Worm (Caenorhabditis elegans) whole organism, L4/young adult: Measurements from ENCODE around the gene col-8.
A peak's percentile ranks its signal among the peaks of the same experiment; 100 is the strongest.
"Not testable (repeated sequence)": the region's sequence is repeated elsewhere in the genome, so short reads cannot be mapped to it uniquely, and the experiment has no call there.

ENCODE experiments used
- W03F9.2 ChIP-seq: fragments of 150-350 bp; optimal IDR thresholded peaks from 2 replicates; lab custom pipeline; 2014; ENCODE audit warnings: missing biosample characterization, missing genetic modification characterization
- dao-5 ChIP-seq: sonication (generic microtip); optimal IDR thresholded peaks from 2 replicates; lab custom pipeline; 2016; ENCODE audit warnings: missing genotype, missing genetic modification characterization, moderate library complexity, missing compliant biosample characterization
- him-1 ChIP-seq: sonication (generic microtip); optimal IDR thresholded peaks from 2 replicates; lab custom pipeline; 2016; ENCODE audit warnings: missing genotype, missing genetic modification reagents, missing genetic modification characterization, missing compliant biosample characterization

The col-8 gene

DNA sequence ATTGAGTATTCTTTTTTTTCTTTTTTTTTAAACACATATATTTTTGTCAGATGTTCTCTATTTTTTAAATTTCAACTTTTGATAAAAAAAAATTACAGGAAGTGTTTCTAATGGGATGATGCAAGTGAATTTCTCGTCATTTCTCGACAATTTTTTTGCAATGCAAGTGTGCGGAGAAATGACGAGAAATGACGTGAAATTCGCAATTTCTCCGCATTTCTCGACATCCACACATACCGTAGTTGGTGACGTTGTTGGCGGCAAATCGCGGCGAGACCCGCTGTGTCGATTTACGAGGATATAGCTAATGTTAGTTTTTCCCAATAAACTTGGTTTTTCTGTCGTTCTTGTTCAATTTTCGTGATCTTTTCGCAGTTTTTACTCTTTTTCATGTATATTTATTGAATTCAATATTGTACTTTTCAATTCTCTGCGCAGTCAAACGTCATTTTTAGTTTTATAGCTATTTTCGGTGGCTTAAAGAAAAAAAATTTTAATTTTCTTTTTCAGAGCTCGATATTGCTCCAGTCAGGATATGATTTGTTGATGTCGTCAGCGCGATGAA is 38.3 kb downstream of the col-8 start, which contains the start of gene F31E3.6:
F31E3.6 (plus strand) TSS at position 93 of the 565 bp plus-strand sequence.
- TF ChIP-seq W03F9.2 (tag; lab: Kevin White, UChicago); him-1 (tag; lab: Kevin White, UChicago); dao-5: not testable (repeated sequence)

DNA sequence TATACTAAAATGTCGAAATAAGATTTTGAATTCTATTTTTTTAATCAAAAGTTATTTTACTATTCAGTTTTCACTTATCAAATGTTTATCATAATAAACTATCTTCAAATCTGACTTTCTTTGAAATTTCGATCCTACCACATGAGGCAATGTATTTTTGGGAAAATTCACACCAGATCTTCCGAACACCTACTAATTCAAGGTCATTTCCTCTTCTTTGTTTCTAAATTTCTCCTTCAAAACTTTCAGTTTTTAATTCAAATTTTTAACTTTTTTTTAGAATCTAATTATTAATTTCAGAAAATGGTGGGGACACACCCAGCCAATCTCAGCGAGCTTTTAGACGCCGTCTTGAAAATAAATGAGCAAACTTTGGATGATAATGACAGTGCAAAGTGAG is 40.8 kb downstream of the col-8 start, which contains the start of gene ceh-20:
ceh-20 (plus strand) TSS at position 301 of the 400 bp plus-strand sequence.
- TF ChIP-seq him-1 (tag; lab: Kevin White, UChicago) (no peak), W03F9.2 (tag; lab: Kevin White, UChicago) (no peak), dao-5 (no peak)

DNA sequence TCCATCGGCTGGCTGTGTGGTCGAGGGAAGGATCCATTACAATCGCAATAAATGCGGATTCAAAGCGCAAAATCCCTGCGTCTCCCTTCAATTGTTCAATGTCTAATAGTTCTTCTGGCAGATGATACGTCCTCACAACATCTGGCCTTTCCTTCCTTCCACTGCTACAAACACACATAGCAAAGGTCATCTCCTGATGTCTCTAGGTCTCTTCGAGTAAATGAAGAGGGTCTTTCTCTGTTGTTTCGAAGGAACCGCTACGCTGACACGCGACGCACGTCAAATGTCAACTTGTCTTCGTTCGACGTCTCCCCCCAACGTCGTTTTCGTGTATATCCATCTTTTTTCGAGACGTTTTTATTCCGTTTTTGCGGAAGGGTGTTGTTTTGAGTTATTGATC is 41.5 kb downstream of the col-8 start:
- TF ChIP-seq him-1 (tag; lab: Kevin White, UChicago) (no peak), W03F9.2 (tag; lab: Kevin White, UChicago) (no peak), dao-5 (no peak)

DNA sequence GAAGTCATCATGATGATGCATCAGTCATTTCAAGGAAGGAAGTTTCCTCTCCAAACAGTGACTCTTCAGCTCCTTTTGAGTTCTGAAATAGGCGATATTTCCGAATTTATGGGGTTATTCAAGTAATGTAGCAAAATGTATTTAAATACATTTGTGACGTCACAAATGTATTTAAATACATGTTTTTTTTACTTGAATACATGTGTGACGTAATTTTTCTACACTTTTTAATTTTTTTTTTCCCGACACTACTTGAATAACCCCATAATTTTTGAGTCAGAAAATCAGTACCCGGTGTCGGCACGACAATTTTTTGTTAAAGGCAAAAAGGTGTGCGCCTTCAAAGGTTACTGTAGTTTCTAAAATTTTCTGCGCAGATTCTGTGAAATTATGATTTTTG is 45.4 kb downstream of the col-8 start:
- TF ChIP-seq W03F9.2 (tag; lab: Kevin White, UChicago) (no peak), dao-5 (no peak)

ce11 chrIII:6973682-6974081 is 46.7 kb downstream of the col-8 start, which contains the start of gene F31E3.2:
TSS of gene F31E3.2 (plus strand) at chrIII:6973982.
- TF ChIP-seq W03F9.2 (tag; lab: Kevin White, UChicago) (no peak), dao-5 (no peak), him-1 (tag; lab: Kevin White, UChicago) (no peak)

DNA sequence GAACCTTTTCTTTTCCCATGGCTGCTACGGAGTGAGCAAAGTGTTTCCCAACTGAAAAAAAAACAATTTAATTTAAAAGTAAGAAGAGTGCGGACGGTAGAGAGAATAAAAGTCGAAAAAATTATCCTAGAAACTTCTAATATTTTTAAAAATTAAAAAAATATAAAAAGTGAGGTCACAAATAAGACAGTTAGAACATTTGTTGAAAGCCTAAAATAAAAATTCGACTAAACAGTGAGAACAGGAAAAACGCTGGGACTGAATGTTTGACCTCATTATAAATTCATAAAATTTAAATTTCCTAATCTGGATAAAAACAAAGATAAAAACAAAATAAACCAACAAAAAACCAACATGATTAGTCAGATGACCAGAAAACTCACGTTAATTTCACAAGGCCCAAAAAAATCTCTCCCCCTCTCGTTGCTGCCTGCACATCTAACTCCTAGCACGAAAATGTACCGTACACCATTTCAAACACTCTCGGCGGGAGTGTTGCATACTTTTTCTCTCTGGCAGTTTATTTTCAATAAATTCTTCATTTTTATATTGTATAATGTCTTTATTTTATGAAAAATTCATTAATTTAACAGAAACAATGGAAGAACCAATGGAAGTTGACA is 48.6 kb downstream of the col-8 start, which contains the start of the genes eef-1A.1 and rfc-4:
eef-1A.1 (minus strand) TSS at position 51 of the 623 bp plus-strand sequence.
rfc-4 (plus strand) TSS at position 592 of the 623 bp plus-strand sequence.
- peak; percentile 80 for TF ChIP-seq him-1 (tag; lab: Kevin White, UChicago)
- peak; percentile 97 for TF ChIP-seq W03F9.2 (tag; lab: Kevin White, UChicago)
- no peak for TF ChIP-seq dao-5

DNA sequence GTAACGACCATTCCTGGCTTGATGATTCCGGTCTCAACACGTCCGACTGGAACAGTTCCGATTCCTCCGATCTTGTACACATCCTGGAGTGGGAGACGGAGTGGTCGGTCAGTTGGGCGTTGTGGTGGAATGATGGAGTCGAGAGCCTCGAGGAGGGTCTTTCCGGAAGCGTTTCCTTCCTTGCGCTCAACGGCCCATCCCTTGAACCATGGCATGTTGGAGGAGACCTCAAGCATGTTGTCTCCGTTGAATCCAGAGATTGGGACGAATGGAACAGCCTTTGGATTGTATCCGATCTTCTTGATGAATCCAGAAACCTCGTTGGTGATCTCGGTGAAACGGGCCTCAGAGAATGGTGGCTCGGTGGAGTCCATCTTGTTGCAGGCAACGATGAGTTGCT is 49.7 kb downstream of the col-8 start:
- no peak for TF ChIP-seq W03F9.2 (tag; lab: Kevin White, UChicago)

- no peak for TF ChIP-seq him-1 (tag; lab: Kevin White, UChicago)
- TF ChIP-seq W03F9.2 (tag; lab: Kevin White, UChicago), result peak; percentile 50
- TF ChIP-seq dao-5, result peak; percentile 25
These were observed 50.5 kb downstream of the col-8 start for ce11 chrIII:6969781-6970342.
